Worm (Caenorhabditis elegans) whole organism, L1 larva: Measurements from ENCODE around the gene scl-3.

Source experiments
- blmp-1 ChIP-seq: fragments of 150-350 bp; optimal IDR thresholded peaks from 2 replicates; lab custom pipeline; 2014; ENCODE audit warnings: missing biosample characterization, missing genetic modification characterization
- ceh-63 ChIP-seq: fragments of 200-800 bp; sonication (Bioruptor generic); optimal IDR thresholded peaks from 2 replicates; lab custom pipeline; 2018; ENCODE audit warnings: mild to moderate bottlenecking, missing genetic modification characterization, missing compliant biosample characterization
- ces-1 ChIP-seq: fragments of 150-350 bp; optimal IDR thresholded peaks from 2 replicates; lab custom pipeline; 2014; ENCODE audit warnings: missing biosample characterization, missing genetic modification reagents, missing genetic modification characterization
- elt-3 ChIP-seq, 6 experiments: fragments of 150-350 bp in 1 of 6; sonication (generic microtip); optimal IDR thresholded peaks; 2 replicates each; lab custom pipeline; 2017 to 2018; ENCODE audit warnings: missing biosample characterization in 6 of 6, missing genetic modification characterization in 6 of 6, inconsistent platforms in 1 of 6
- fos-1 ChIP-seq: fragments of 150-350 bp; optimal IDR thresholded peaks from 2 replicates; lab custom pipeline; 2014; ENCODE audit warnings: missing biosample characterization, missing genetic modification characterization
- isw-1 ChIP-seq: fragments of 200-800 bp; sonication (Bioruptor generic); IDR thresholded peaks from 2 replicates; pipeline ENCODE4 v1.3.6; 2022; ENCODE audit warnings: missing genetic modification characterization, missing compliant biosample characterization
- lin-35 ChIP-seq, 2 experiments: fragments of 150-350 bp; optimal IDR thresholded peaks; 2 replicates each; lab custom pipeline; 2014; ENCODE audit warnings: missing biosample characterization in 2 of 2, missing genetic modification characterization in 2 of 2, missing genetic modification reagents in 2 of 2
- lsy-2 ChIP-seq, 2 experiments: fragments of 150-350 bp; optimal IDR thresholded peaks; 2 replicates each; lab custom pipeline; 2014; ENCODE audit warnings: missing biosample characterization in 2 of 2, missing genetic modification characterization in 2 of 2
- mdl-1 ChIP-seq, 2 experiments: fragments of 150-350 bp; optimal IDR thresholded peaks; 2 replicates each; lab custom pipeline; 2014 to 2017; ENCODE audit warnings: missing biosample characterization in 2 of 2, missing genetic modification characterization in 2 of 2, inconsistent platforms in 1 of 2
- nhr-19 ChIP-seq: fragments of 200-800 bp; sonication (Bioruptor generic); conservative IDR thresholded peaks from 2 replicates; pipeline ENCODE4 v1.3.6; 2022; ENCODE audit warnings: missing genetic modification characterization, missing compliant biosample characterization
- nhr-20 ChIP-seq: sonication (generic microtip); optimal IDR thresholded peaks from 2 replicates; lab custom pipeline; 2016; ENCODE audit warnings: mild to moderate bottlenecking, missing genetic modification characterization, missing compliant biosample characterization
- nhr-71 ChIP-seq: sonication (generic microtip); optimal IDR thresholded peaks from 2 replicates; lab custom pipeline; 2016; ENCODE audit warnings: mild to moderate bottlenecking, missing genetic modification characterization, moderate library complexity, missing compliant biosample characterization
- nhr-84 ChIP-seq: sonication (generic microtip); optimal IDR thresholded peaks from 2 replicates; lab custom pipeline; 2017; ENCODE audit warnings: missing biosample characterization, missing genetic modification characterization
- nhr-85 ChIP-seq: sonication (generic microtip); peaks from one replicate; lab custom pipeline; 2016; ENCODE audit warnings: missing genetic modification characterization, inconsistent platforms, missing compliant biosample characterization
- nhr-90 ChIP-seq: sonication (generic microtip); optimal IDR thresholded peaks from 2 replicates; lab custom pipeline; 2016; ENCODE audit warnings: mild to moderate bottlenecking, missing genetic modification characterization, missing compliant biosample characterization; ENCODE audit not compliant: poor library complexity
- pax-3 ChIP-seq: fragments of 200-800 bp; sonication (Bioruptor generic); optimal IDR thresholded peaks from 2 replicates; lab custom pipeline; 2018; ENCODE audit warnings: mild to moderate bottlenecking, missing genetic modification characterization, moderate library complexity, missing compliant biosample characterization
- skn-1 ChIP-seq: fragments of 150-350 bp; optimal IDR thresholded peaks from 2 replicates; lab custom pipeline; 2014; ENCODE audit warnings: missing biosample characterization, missing genetic modification characterization
- snu-23 ChIP-seq: sonication (generic microtip); optimal IDR thresholded peaks from 2 replicates; lab custom pipeline; 2016; ENCODE audit warnings: missing genetic modification characterization, missing compliant biosample characterization
- sox-4 ChIP-seq: sonication (generic microtip); optimal IDR thresholded peaks from 2 replicates; lab custom pipeline; 2016; ENCODE audit warnings: missing genetic modification characterization, missing compliant biosample characterization
- sup-37 ChIP-seq: fragments of 200-800 bp; sonication (Bioruptor generic); optimal IDR thresholded peaks from 2 replicates; lab custom pipeline; 2018; ENCODE audit warnings: mild to moderate bottlenecking, missing genetic modification characterization, missing compliant biosample characterization
- unc-130 ChIP-seq: fragments of 150-350 bp; optimal IDR thresholded peaks from 2 replicates; lab custom pipeline; 2017; ENCODE audit warnings: missing biosample characterization, missing genetic modification characterization, inconsistent platforms
- unc-98 ChIP-seq: fragments of 200-800 bp; sonication (Bioruptor generic); IDR thresholded peaks from 2 replicates; pipeline ENCODE4 v1.3.6; 2022; ENCODE audit warnings: missing genetic modification characterization, missing compliant biosample characterization
- zip-4 ChIP-seq: fragments of 200-800 bp; sonication (Bioruptor generic); optimal IDR thresholded peaks from 2 replicates; lab custom pipeline; 2018; ENCODE audit warnings: mild to moderate bottlenecking, missing genetic modification characterization, moderate library complexity, missing compliant biosample characterization
- ztf-11 ChIP-seq, 2 experiments: sonication (generic microtip); optimal IDR thresholded peaks; 2 replicates each; lab custom pipeline; 2016 to 2017; ENCODE audit warnings: missing genetic modification characterization in 2 of 2, missing biosample characterization in 1 of 2, missing compliant biosample characterization in 1 of 2

The scl-3 gene

ce11 chrIV:13107359-13107758 lies 48.0 kb downstream of the scl-3 start, which contains the start of gene B0564.2:
Gene B0564.2, plus strand, starts transcription at chrIV:13107659.
- TF ChIP-seq ces-1 (GFP tag; lab: Kevin White, UChicago) (no peak), unc-130 (tag; lab: Kevin White, UChicago) (no peak), sup-37 (GFP tag; lab: Kevin White, UChicago) (no peak), lin-35 (GFP tag; optimal IDR thresholded peaks at IDR 0.05; lab: Kevin White, UChicago) (no peak)

ce11 chrIV:13108430-13108829 lies 49.0 kb downstream of the scl-3 start:
- TF ChIP-seq blmp-1 (peak; percentile 2), fos-1 (no peak)

- TF ChIP-seq blmp-1 (peak; percentile 73), lsy-2 (tag; optimal IDR thresholded peaks at IDR 0.05; lab: Kevin White, UChicago) (peak in 1 of 2 experiments; percentile 54), unc-98 (GFP tag; lab: Robert Waterston, UW) (no peak), skn-1 (tag; lab: Kevin White, UChicago) (no peak), sox-4 (tag; lab: Kevin White, UChicago) (no peak), mdl-1 (tag; optimal IDR thresholded peaks at IDR 0.05; lab: Kevin White, UChicago) (peak in 1 of 2 experiments; percentile 49), isw-1 (GFP tag; lab: Robert Waterston, UW) (no peak), ceh-63 (no peak), nhr-85 (tag; lab: Kevin White, UChicago) (peak; percentile 67), snu-23 (GFP tag; lab: Kevin White, UChicago) (peak; percentile 25), ztf-11 (tag; optimal IDR thresholded peaks at IDR 0.05; lab: Kevin White, UChicago) (no peak), nhr-71 (tag; lab: Kevin White, UChicago) (peak; percentile 45), unc-130 (tag; lab: Kevin White, UChicago) (peak; percentile 22), nhr-84 (no peak), elt-3 (tag; optimal IDR thresholded peaks at IDR 0.05; lab: Kevin White, UChicago) (peak in 4 of 6 experiments; percentile 34 to 69 (median 50)), zip-4 (no peak), nhr-19 (GFP tag; lab: Robert Waterston, UW) (peak; percentile 46; the same call in 1 of the 2 replicates), nhr-90 (tag; lab: Kevin White, UChicago) (peak; percentile 55), pax-3 (tag; lab: Kevin White, UChicago) (no peak), nhr-20 (peak; percentile 64)
- TF ChIP-seq, all 84 proteins: peak for 11
Observed at ce11 chrIV:13109751-13110150, 50.4 kb downstream of the scl-3 start, which contains the start of gene best-1. Gene best-1, minus strand, starts transcription at chrIV:13109779.
